Worm (Caenorhabditis elegans) whole organism, L3 larva: ENCODE measurements around the gene fbxa-107.

Experiments
- R02D3.7 ChIP-seq: fragments of 150-350 bp; optimal IDR thresholded peaks from 2 replicates; lab custom pipeline; 2014; ENCODE audit warnings: missing biosample characterization, missing genetic modification characterization
- ZK546.5 ChIP-seq: sonication (generic microtip); optimal IDR thresholded peaks from 2 replicates; lab custom pipeline; 2017; ENCODE audit warnings: missing biosample characterization, missing genetic modification characterization
- aly-2 ChIP-seq: fragments of 150-350 bp; optimal IDR thresholded peaks from 2 replicates; lab custom pipeline; 2014; ENCODE audit warnings: missing biosample characterization, missing genetic modification characterization
- ama-1 ChIP-seq: fragments of 150-350 bp; optimal IDR thresholded peaks from 2 replicates; lab custom pipeline; 2018
- ceh-16 ChIP-seq: sonication (generic microtip); optimal IDR thresholded peaks from 2 replicates; lab custom pipeline; 2017; ENCODE audit warnings: missing biosample characterization, missing genetic modification characterization
- ceh-28 ChIP-seq: fragments of 150-350 bp; optimal IDR thresholded peaks from 2 replicates; lab custom pipeline; 2014; ENCODE audit warnings: missing biosample characterization, missing genetic modification reagents, missing genetic modification characterization
- ceh-9 ChIP-seq: sonication (generic microtip); optimal IDR thresholded peaks from 2 replicates; lab custom pipeline; 2018; ENCODE audit warnings: missing biosample characterization, missing genetic modification characterization
- egl-5 ChIP-seq: fragments of 150-350 bp; optimal IDR thresholded peaks from 2 replicates; lab custom pipeline; 2017; ENCODE audit warnings: missing biosample characterization, missing genetic modification reagents, missing genetic modification characterization, inconsistent platforms
- elt-1 ChIP-seq: fragments of 150-350 bp; optimal IDR thresholded peaks from 2 replicates; lab custom pipeline; 2014; ENCODE audit warnings: missing biosample characterization, missing genetic modification characterization
- elt-2 ChIP-seq: sonication (generic microtip); optimal IDR thresholded peaks from 2 replicates; lab custom pipeline; 2016; ENCODE audit warnings: missing genetic modification reagents, mild to moderate bottlenecking, missing genetic modification characterization, missing compliant biosample characterization
- eor-1 ChIP-seq, 2 experiments: fragments of 150-350 bp; optimal IDR thresholded peaks; 2 replicates each; lab custom pipeline; 2014 to 2018; ENCODE audit warnings: missing biosample characterization in 2 of 2, missing genetic modification characterization in 2 of 2
- fkh-10 ChIP-seq: sonication (generic microtip); optimal IDR thresholded peaks from 2 replicates; lab custom pipeline; 2017; ENCODE audit warnings: missing biosample characterization, missing genetic modification reagents, missing genetic modification characterization
- fkh-2 ChIP-seq: fragments of 150-350 bp; optimal IDR thresholded peaks from 2 replicates; lab custom pipeline; 2014; ENCODE audit warnings: missing biosample characterization, missing genetic modification reagents, missing genetic modification characterization
- jun-1 ChIP-seq: fragments of 150-350 bp; optimal IDR thresholded peaks from 2 replicates; lab custom pipeline; 2014; ENCODE audit warnings: missing biosample characterization, missing genetic modification reagents, missing genetic modification characterization
- lin-15B ChIP-seq: fragments of 150-350 bp; optimal IDR thresholded peaks from 2 replicates; lab custom pipeline; 2014; ENCODE audit warnings: missing biosample characterization, missing genetic modification characterization
- lin-39 ChIP-seq: fragments of 150-350 bp; optimal IDR thresholded peaks from 2 replicates; lab custom pipeline; 2018; ENCODE audit warnings: missing biosample characterization, missing genetic modification reagents, missing genetic modification characterization
- lsy-12 ChIP-seq: sonication (generic microtip); optimal IDR thresholded peaks from 2 replicates; lab custom pipeline; 2016; ENCODE audit warnings: mild to moderate bottlenecking, missing genetic modification characterization, missing compliant biosample characterization
- mdl-1 ChIP-seq: fragments of 150-350 bp; optimal IDR thresholded peaks from 2 replicates; lab custom pipeline; 2014; ENCODE audit warnings: missing biosample characterization, missing genetic modification characterization
- mml-1 ChIP-seq: fragments of 150-350 bp; sonication (generic microtip); optimal IDR thresholded peaks from 3 replicates; lab custom pipeline; 2014; ENCODE audit warnings: missing biosample characterization, missing genetic modification characterization
- nhr-11 ChIP-seq: fragments of 150-350 bp; optimal IDR thresholded peaks from 2 replicates; lab custom pipeline; 2014; ENCODE audit warnings: missing biosample characterization, missing genetic modification characterization
- nhr-12 ChIP-seq: fragments of 150-350 bp; optimal IDR thresholded peaks from 2 replicates; lab custom pipeline; 2014; ENCODE audit warnings: missing biosample characterization, missing genetic modification characterization
- nhr-23 ChIP-seq: fragments of 150-350 bp; optimal IDR thresholded peaks from 2 replicates; lab custom pipeline; 2014; ENCODE audit warnings: missing biosample characterization, missing genetic modification reagents, missing genetic modification characterization
- nhr-237 ChIP-seq: fragments of 150-350 bp; optimal IDR thresholded peaks from 2 replicates; lab custom pipeline; 2014; ENCODE audit warnings: missing biosample characterization, missing genetic modification characterization
- nhr-25 ChIP-seq: sonication (generic microtip); optimal IDR thresholded peaks from 2 replicates; lab custom pipeline; 2017; ENCODE audit warnings: missing biosample characterization, missing genetic modification characterization
- nhr-28 ChIP-seq: fragments of 150-350 bp; optimal IDR thresholded peaks from 2 replicates; lab custom pipeline; 2014; ENCODE audit warnings: missing biosample characterization, missing genetic modification characterization
- nhr-43 ChIP-seq: sonication (generic microtip); optimal IDR thresholded peaks from 2 replicates; lab custom pipeline; 2016; ENCODE audit warnings: mild to moderate bottlenecking, missing genetic modification characterization, missing compliant biosample characterization; ENCODE audit not compliant: poor library complexity, severe bottlenecking
- nhr-67 ChIP-seq: fragments of 150-350 bp; optimal IDR thresholded peaks from 2 replicates; lab custom pipeline; 2014; ENCODE audit warnings: missing biosample characterization, missing genetic modification characterization
- nhr-76 ChIP-seq: fragments of 150-350 bp; sonication (generic microtip); optimal IDR thresholded peaks from 5 replicates; lab custom pipeline; 2014; ENCODE audit warnings: missing biosample characterization, missing genetic modification characterization
- nhr-77 ChIP-seq: fragments of 150-350 bp; optimal IDR thresholded peaks from 2 replicates; lab custom pipeline; 2014; ENCODE audit warnings: missing biosample characterization, missing genetic modification characterization
- pha-4 ChIP-seq: fragments of 150-350 bp; optimal IDR thresholded peaks from 2 replicates; lab custom pipeline; 2014; ENCODE audit warnings: missing biosample characterization, missing genetic modification reagents, missing genetic modification characterization
- sea-2 ChIP-seq: fragments of 150-350 bp; sonication (generic microtip); optimal IDR thresholded peaks from 4 replicates; lab custom pipeline; 2014; ENCODE audit warnings: missing biosample characterization, missing genetic modification reagents, missing genetic modification characterization
- tbx-2 ChIP-seq: sonication (generic microtip); optimal IDR thresholded peaks from 2 replicates; lab custom pipeline; 2016; ENCODE audit warnings: mild to moderate bottlenecking, missing genetic modification characterization, missing compliant biosample characterization
- unc-39 ChIP-seq: sonication (generic microtip); optimal IDR thresholded peaks from 4 replicates; lab custom pipeline; 2017; ENCODE audit warnings: missing biosample characterization, missing genetic modification characterization
- unc-62 ChIP-seq: fragments of 150-350 bp; sonication (generic microtip); optimal IDR thresholded peaks from 4 replicates; lab custom pipeline; 2014; ENCODE audit warnings: missing biosample characterization, missing genetic modification reagents, missing genetic modification characterization
- zag-1 ChIP-seq: fragments of 150-350 bp; optimal IDR thresholded peaks from 2 replicates; lab custom pipeline; 2014; ENCODE audit warnings: missing biosample characterization, missing genetic modification characterization
- ztf-11 ChIP-seq: fragments of 150-350 bp; optimal IDR thresholded peaks from 2 replicates; lab custom pipeline; 2014; ENCODE audit warnings: missing biosample characterization, missing genetic modification characterization
- ztf-4 ChIP-seq: fragments of 150-350 bp; optimal IDR thresholded peaks from 2 replicates; lab custom pipeline; 2014; ENCODE audit warnings: missing biosample characterization, missing genetic modification characterization

fbxa-107 gene

DNA sequence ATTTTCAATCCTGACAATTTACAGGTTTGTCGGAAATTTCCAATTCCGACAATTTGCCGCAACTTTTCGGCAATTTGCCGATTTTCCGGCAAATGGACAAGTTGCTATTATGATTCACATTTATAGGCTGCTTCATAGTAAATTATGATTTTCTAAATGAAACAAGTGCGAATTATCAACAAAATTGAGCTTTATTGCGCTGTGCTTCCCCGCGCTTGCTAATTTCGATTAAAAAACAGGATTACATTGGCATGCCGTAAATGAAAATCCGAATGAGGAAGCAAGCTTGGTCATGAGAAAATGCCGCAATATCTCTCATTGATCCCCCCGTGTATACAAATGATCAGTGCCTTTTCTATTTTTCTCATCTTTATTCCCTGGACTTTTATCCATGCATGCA lies 15.0 kb downstream of the fbxa-107 start, which contains the start of gene Y37H2A.10:
TSS of gene Y37H2A.10 (plus strand) at position 301 of the 400 bp plus-strand sequence.
- TF ChIP-seq mdl-1: no peak
- TF ChIP-seq lsy-12 (tag; lab: Kevin White, UChicago): no peak
- TF ChIP-seq ceh-16 (tag; lab: Kevin White, UChicago): no peak
- no peak for TF ChIP-seq nhr-12 (tag; lab: Kevin White, UChicago)
- no peak for TF ChIP-seq ztf-11 (tag; lab: Kevin White, UChicago)
- no peak for TF ChIP-seq lin-15B (tag; lab: Kevin White, UChicago)
- TF ChIP-seq unc-39 (tag; lab: Kevin White, UChicago): no peak
- TF ChIP-seq ztf-4: no peak
- TF ChIP-seq fkh-10: no peak
- TF ChIP-seq egl-5: no peak
- TF ChIP-seq nhr-43 (tag; lab: Kevin White, UChicago): no peak
- TF ChIP-seq ama-1: no peak
- TF ChIP-seq unc-62 (GFP tag; lab: Kevin White, UChicago): no peak
- no peak for TF ChIP-seq R02D3.7 (tag; lab: Kevin White, UChicago)

- TF ChIP-seq ZK546.5 (tag; lab: Kevin White, UChicago): no peak
- TF ChIP-seq mdl-1: no peak
- no peak for TF ChIP-seq nhr-76
- no peak for TF ChIP-seq jun-1
- TF ChIP-seq lin-15B (tag; lab: Kevin White, UChicago): no peak
- no peak for TF ChIP-seq nhr-67 (tag; lab: Kevin White, UChicago)
- no peak for TF ChIP-seq eor-1 (tag; optimal IDR thresholded peaks at IDR 0.05; lab: Kevin White, UChicago)
- no peak for TF ChIP-seq pha-4
- TF ChIP-seq nhr-77 (tag; lab: Kevin White, UChicago): no peak
- TF ChIP-seq lsy-12 (tag; lab: Kevin White, UChicago): no peak
- no peak for TF ChIP-seq mml-1 (tag; lab: Kevin White, UChicago)
- no peak for TF ChIP-seq nhr-28 (tag; lab: Kevin White, UChicago)
- TF ChIP-seq nhr-12 (tag; lab: Kevin White, UChicago): no peak
- no peak for TF ChIP-seq zag-1
- no peak for TF ChIP-seq ceh-28 (tag; lab: Kevin White, UChicago)
- no peak for TF ChIP-seq ztf-4
- TF ChIP-seq unc-39 (tag; lab: Kevin White, UChicago): no peak
- TF ChIP-seq nhr-25: no peak
- no peak for TF ChIP-seq ceh-9 (tag; lab: Kevin White, UChicago)
- TF ChIP-seq, all 47 proteins: peak for 0
Observed at ce11 chrV:18141161-18141560, 17.4 kb downstream of the fbxa-107 start, which contains the start of gene Y37H2A.11. Y37H2A.11 (plus strand) TSS chrV:18141461.

- TF ChIP-seq egl-5 (no peak), nhr-67 (tag; lab: Kevin White, UChicago) (no peak), ceh-9 (tag; lab: Kevin White, UChicago) (no peak), lin-39 (tag; lab: Kevin White, UChicago) (no peak), fkh-10 (no peak), unc-39 (tag; lab: Kevin White, UChicago) (no peak), nhr-11 (no peak), tbx-2 (tag; lab: Kevin White, UChicago) (no peak), fkh-2 (tag; lab: Kevin White, UChicago) (no peak), unc-62 (GFP tag; lab: Kevin White, UChicago) (no peak), nhr-237 (tag; lab: Kevin White, UChicago) (no peak), aly-2 (tag; lab: Kevin White, UChicago) (no peak), nhr-28 (tag; lab: Kevin White, UChicago) (no peak), ztf-4 (no peak), R02D3.7 (tag; lab: Kevin White, UChicago) (no peak)
Observed at ce11 chrV:18142549-18142948, 18.8 kb downstream of the fbxa-107 start, which contains the start of gene Y37H2A.13. Y37H2A.13 (plus strand) TSS chrV:18142849.

- no peak for TF ChIP-seq mdl-1
- TF ChIP-seq nhr-25: no peak
- no peak for TF ChIP-seq ceh-16 (tag; lab: Kevin White, UChicago)
- TF ChIP-seq elt-2 (tag; lab: Kevin White, UChicago): no peak
- TF ChIP-seq unc-39 (tag; lab: Kevin White, UChicago): no peak
- TF ChIP-seq ZK546.5 (tag; lab: Kevin White, UChicago): no peak
- TF ChIP-seq lin-15B (tag; lab: Kevin White, UChicago): no peak
- TF ChIP-seq nhr-23: no peak
- no peak for TF ChIP-seq sea-2 (GFP tag; lab: Kevin White, UChicago)
- no peak for TF ChIP-seq ceh-9 (tag; lab: Kevin White, UChicago)
- no peak for TF ChIP-seq elt-1
- no peak for TF ChIP-seq R02D3.7 (tag; lab: Kevin White, UChicago)
- no peak for TF ChIP-seq mml-1 (tag; lab: Kevin White, UChicago)
- no peak for TF ChIP-seq jun-1
- no peak for TF ChIP-seq nhr-43 (tag; lab: Kevin White, UChicago)
- TF ChIP-seq nhr-237 (tag; lab: Kevin White, UChicago): no peak
- TF ChIP-seq eor-1 (tag; optimal IDR thresholded peaks at IDR 0.05; lab: Kevin White, UChicago): no peak
- TF ChIP-seq ztf-4: no peak
- TF ChIP-seq, all 47 proteins: peak for 0
Observed at ce11 chrV:18143445-18143844, 19.7 kb downstream of the fbxa-107 start, which contains the start of gene Y37H2A.14. Y37H2A.14 (plus strand) TSS chrV:18143745.
